Worm (Caenorhabditis elegans) whole organism, young adult: ENCODE measurements around the gene F21D9.4.

Experiments
- F55B11.4 ChIP-seq: sonication (generic microtip); optimal IDR thresholded peaks from 2 replicates; lab custom pipeline; 2016; ENCODE audit warnings: missing compliant biosample characterization, missing genetic modification characterization, borderline replicate concordance; ENCODE audit not compliant: insufficient read depth
- Y56A3A.18 ChIP-seq: fragments of 200-800 bp; sonication (Bioruptor generic); IDR thresholded peaks from 2 replicates; pipeline ENCODE4 v1.3.6; 2022; ENCODE audit warnings: missing genetic modification reagents, missing genetic modification characterization, missing compliant biosample characterization
- Y67H2A.10 ChIP-seq: fragments of 200-800 bp; sonication (Bioruptor generic); conservative IDR thresholded peaks from 2 replicates; pipeline ENCODE4 v1.3.6; 2022; ENCODE audit warnings: missing genetic modification reagents, missing genetic modification characterization, missing compliant biosample characterization
- ama-1 ChIP-seq, 3 experiments: fragments of 150-350 bp in 1 of 3; sonication (generic microtip) in 2 of 3; optimal IDR thresholded peaks; 2 replicates each; lab custom pipeline; 2014 to 2018; ENCODE audit warnings: missing biosample characterization in 2 of 3, missing genetic modification characterization in 2 of 3, missing genetic modification reagents in 2 of 3
- atf-7 ChIP-seq: sonication (generic microtip); optimal IDR thresholded peaks from 2 replicates; lab custom pipeline; 2017; ENCODE audit warnings: mild to moderate bottlenecking, missing genetic modification characterization, missing compliant biosample characterization
- ceh-27 ChIP-seq: fragments of 200-800 bp; sonication (Bioruptor generic); optimal IDR thresholded peaks from 2 replicates; lab custom pipeline; 2018; ENCODE audit warnings: mild to moderate bottlenecking, missing genetic modification characterization, moderate library complexity, missing compliant biosample characterization
- ceh-91 ChIP-seq: fragments of 200-800 bp; sonication (Bioruptor generic); IDR thresholded peaks from 2 replicates; pipeline ENCODE4 v1.3.6; 2022; ENCODE audit warnings: missing genetic modification reagents, missing genetic modification characterization, missing compliant biosample characterization
- him-1 ChIP-seq: sonication (generic microtip); optimal IDR thresholded peaks from 2 replicates; lab custom pipeline; 2016; ENCODE audit warnings: missing genotype, missing genetic modification reagents, missing genetic modification characterization, missing compliant biosample characterization
- hsf-1 ChIP-seq: fragments of 200-800 bp; sonication (Bioruptor generic); IDR thresholded peaks from 2 replicates; pipeline ENCODE4 v1.3.6; 2022; ENCODE audit warnings: missing genetic modification reagents, missing genetic modification characterization, missing compliant biosample characterization
- let-526 ChIP-seq: fragments of 200-800 bp; sonication (Bioruptor generic); IDR thresholded peaks from 2 replicates; pipeline ENCODE4 v1.3.6; 2022; ENCODE audit warnings: missing genetic modification reagents, missing genetic modification characterization, missing compliant biosample characterization
- tlf-1 ChIP-seq: fragments of 200-800 bp; sonication (Bioruptor generic); optimal IDR thresholded peaks from 2 replicates; lab custom pipeline; 2018; ENCODE audit warnings: mild to moderate bottlenecking, missing genetic modification characterization, missing compliant biosample characterization
- ztf-28 ChIP-seq: fragments of 200-800 bp; sonication (Bioruptor generic); IDR thresholded peaks from 2 replicates; pipeline ENCODE4 v1.3.6; 2022; ENCODE audit warnings: missing genetic modification reagents, missing genetic modification characterization, missing compliant biosample characterization
- ztf-6 ChIP-seq: fragments of 200-800 bp; sonication (Bioruptor generic); IDR thresholded peaks from 2 replicates; pipeline ENCODE4 v1.3.6; 2022; ENCODE audit warnings: missing genetic modification reagents, missing genetic modification characterization, missing compliant biosample characterization

- no peak for TF ChIP-seq ztf-28 (GFP tag; lab: Robert Waterston, UW)
- TF ChIP-seq ama-1 (optimal IDR thresholded peaks at IDR 0.05; lab: Kevin White, UChicago): no peak
- TF ChIP-seq ama-1 (GFP tag; optimal IDR thresholded peaks at IDR 0.05; lab: Kevin White, UChicago): no peak
- no peak for TF ChIP-seq Y67H2A.10 (GFP tag; lab: Robert Waterston, UW)
- TF ChIP-seq ztf-6 (GFP tag; lab: Robert Waterston, UW): no peak
- TF ChIP-seq ceh-91: no peak
- TF ChIP-seq F55B11.4: no peak
- no peak for TF ChIP-seq ceh-27 (GFP tag; lab: Kevin White, UChicago)
- no peak for TF ChIP-seq hsf-1 (GFP tag; lab: Robert Waterston, UW)
- no peak for TF ChIP-seq tlf-1
- no peak for TF ChIP-seq him-1 (tag; lab: Kevin White, UChicago)
- TF ChIP-seq atf-7: no peak
- TF ChIP-seq let-526 (GFP tag; lab: Robert Waterston, UW): no peak
- no peak for TF ChIP-seq Y56A3A.18 (GFP tag; lab: Robert Waterston, UW)
Observed at ce11 chrV:19231167-19231566, 22.5 kb upstream of the F21D9.4 start.
